Worm (Caenorhabditis elegans): ENCODE data around the gene erd-2.2.

The erd-2.2 gene

ce11 chrIII:5906749-5907148, at the start of gene erd-2.2:
erd-2.2 (plus strand) TSS chrIII:5907049.
- TF ChIP-seq unc-55 (GFP tag; optimal IDR thresholded peaks at IDR 0.05), result no peak
- no peak for TF ChIP-seq gmeb-1 (tag; optimal IDR thresholded peaks at IDR 0.05)
- no peak for TF ChIP-seq ZK546.5 (tag; optimal IDR thresholded peaks at IDR 0.05)
- TF ChIP-seq ceh-82 (tag; optimal IDR thresholded peaks at IDR 0.05), result no peak
- TF ChIP-seq nhr-237 (tag; optimal IDR thresholded peaks at IDR 0.05), result no peak
- no peak for TF ChIP-seq nhr-11 (tag; optimal IDR thresholded peaks at IDR 0.05)
- no peak for TF ChIP-seq sma-9 (GFP tag; optimal IDR thresholded peaks at IDR 0.05)
- no peak for TF ChIP-seq sma-9 (tag; optimal IDR thresholded peaks at IDR 0.05)
- no peak for TF ChIP-seq R02D3.7 (tag; optimal IDR thresholded peaks at IDR 0.05)
- TF ChIP-seq dmd-4 (tag; optimal IDR thresholded peaks at IDR 0.05), result no peak
- no peak for TF ChIP-seq C34F6.9 (tag; optimal IDR thresholded peaks at IDR 0.05)
- no peak for TF ChIP-seq peb-1 (tag; optimal IDR thresholded peaks at IDR 0.05)

- TF ChIP-seq ZK546.5 (tag; optimal IDR thresholded peaks at IDR 0.05), result no peak
Observed at ce11 chrIII:5859008-5859407, 47.8 kb upstream of the erd-2.2 start, which contains the start of gene dpf-4. dpf-4 (plus strand) TSS chrIII:5859308.

- TF ChIP-seq unc-62 (GFP tag; optimal IDR thresholded peaks at IDR 0.05) (no peak), aly-2 (tag; optimal IDR thresholded peaks at IDR 0.05) (no peak), nhr-25 (tag; optimal IDR thresholded peaks at IDR 0.05) (no peak), ama-1 (optimal IDR thresholded peaks at IDR 0.05) (no peak), nhr-237 (tag; optimal IDR thresholded peaks at IDR 0.05) (no peak), C34F6.9 (tag; optimal IDR thresholded peaks at IDR 0.05) (no peak), peb-1 (tag; optimal IDR thresholded peaks at IDR 0.05) (no peak), ztf-1 (GFP tag; conservative IDR thresholded peaks at IDR 0.05) (no peak), nhr-21 (tag; optimal IDR thresholded peaks at IDR 0.05) (no peak), nhr-77 (tag; optimal IDR thresholded peaks at IDR 0.05) (no peak), unc-55 (GFP tag; optimal IDR thresholded peaks at IDR 0.05) (no peak), zag-1 (tag; optimal IDR thresholded peaks at IDR 0.05) (no peak), elt-3 (tag; optimal IDR thresholded peaks at IDR 0.05) (no peak), nhr-129 (tag; optimal IDR thresholded peaks at IDR 0.05) (no peak), crh-2 (tag; optimal IDR thresholded peaks at IDR 0.05) (peak; percentile 63), fos-1 (tag; optimal IDR thresholded peaks at IDR 0.05) (peak; percentile 87), sma-3 (GFP tag; optimal IDR thresholded peaks at IDR 0.05) (no peak), snpc-4 (tag; optimal IDR thresholded peaks at IDR 0.05) (no peak), mab-5 (tag; optimal IDR thresholded peaks at IDR 0.05) (no peak), unc-39 (tag; optimal IDR thresholded peaks at IDR 0.05) (no peak), gmeb-1 (tag; optimal IDR thresholded peaks at IDR 0.05) (no peak), blmp-1 (tag; optimal IDR thresholded peaks at IDR 0.05; ENCODE audit: insufficient read depth) (no peak), lin-11 (tag; optimal IDR thresholded peaks at IDR 0.05) (no peak), skn-1 (tag; optimal IDR thresholded peaks at IDR 0.05) (peak; percentile 72), sem-4 (tag; optimal IDR thresholded peaks at IDR 0.05) (no peak)
Observed at ce11 chrIII:5863774-5864173, 43.1 kb upstream of the erd-2.2 start, which contains the start of gene dnpp-1. dnpp-1 (minus strand) TSS chrIII:5863803.

- TF ChIP-seq nhr-11 (tag; optimal IDR thresholded peaks at IDR 0.05) (no peak), C34F6.9 (tag; optimal IDR thresholded peaks at IDR 0.05) (peak; percentile 53), fos-1 (tag; optimal IDR thresholded peaks at IDR 0.05) (peak; percentile 57)
Observed at ce11 chrIII:5864270-5864669, 42.6 kb upstream of the erd-2.2 start, which contains the start of gene rabn-5. rabn-5 (plus strand) TSS chrIII:5864553.

- TF ChIP-seq ztf-4 (tag; optimal IDR thresholded peaks at IDR 0.05), result no peak
- TF ChIP-seq C34F6.9 (tag; optimal IDR thresholded peaks at IDR 0.05), result no peak
- no peak for TF ChIP-seq F13H6.1 (tag; optimal IDR thresholded peaks at IDR 0.05)
- no peak for TF ChIP-seq crh-2 (tag; optimal IDR thresholded peaks at IDR 0.05)
- no peak for TF ChIP-seq alr-1 (tag; optimal IDR thresholded peaks at IDR 0.05)
- no peak for TF ChIP-seq ZK546.5 (tag; optimal IDR thresholded peaks at IDR 0.05)
- TF ChIP-seq zag-1 (tag; optimal IDR thresholded peaks at IDR 0.05), result no peak
- TF ChIP-seq sma-9 (GFP tag; optimal IDR thresholded peaks at IDR 0.05), result no peak
- TF ChIP-seq sma-9 (tag; optimal IDR thresholded peaks at IDR 0.05), result no peak
- TF ChIP-seq Y55F3AM.14 (GFP tag; optimal IDR thresholded peaks at IDR 0.05), result no peak
- TF ChIP-seq nhr-77 (tag; optimal IDR thresholded peaks at IDR 0.05), result no peak
- TF ChIP-seq nhr-21 (tag; optimal IDR thresholded peaks at IDR 0.05), result no peak
- no peak for TF ChIP-seq egl-27 (tag; optimal IDR thresholded peaks at IDR 0.05)
- TF ChIP-seq gmeb-1 (tag; optimal IDR thresholded peaks at IDR 0.05), result no peak
- TF ChIP-seq nhr-237 (tag; optimal IDR thresholded peaks at IDR 0.05), result no peak
- no peak for TF ChIP-seq lin-11 (tag; optimal IDR thresholded peaks at IDR 0.05)
- TF ChIP-seq lin-39 (tag; optimal IDR thresholded peaks at IDR 0.05), result no peak
- no peak for TF ChIP-seq ceh-82 (tag; optimal IDR thresholded peaks at IDR 0.05)
Observed at ce11 chrIII:5868401-5868800, 38.4 kb upstream of the erd-2.2 start, which contains the start of gene eng-1. eng-1 (minus strand) TSS chrIII:5868501.
